Fruit fly (Drosophila melanogaster): ENCODE data around the gene InR.
A peak's percentile ranks its signal among the peaks of the same experiment; 100 is the strongest.

The InR gene

DNA sequence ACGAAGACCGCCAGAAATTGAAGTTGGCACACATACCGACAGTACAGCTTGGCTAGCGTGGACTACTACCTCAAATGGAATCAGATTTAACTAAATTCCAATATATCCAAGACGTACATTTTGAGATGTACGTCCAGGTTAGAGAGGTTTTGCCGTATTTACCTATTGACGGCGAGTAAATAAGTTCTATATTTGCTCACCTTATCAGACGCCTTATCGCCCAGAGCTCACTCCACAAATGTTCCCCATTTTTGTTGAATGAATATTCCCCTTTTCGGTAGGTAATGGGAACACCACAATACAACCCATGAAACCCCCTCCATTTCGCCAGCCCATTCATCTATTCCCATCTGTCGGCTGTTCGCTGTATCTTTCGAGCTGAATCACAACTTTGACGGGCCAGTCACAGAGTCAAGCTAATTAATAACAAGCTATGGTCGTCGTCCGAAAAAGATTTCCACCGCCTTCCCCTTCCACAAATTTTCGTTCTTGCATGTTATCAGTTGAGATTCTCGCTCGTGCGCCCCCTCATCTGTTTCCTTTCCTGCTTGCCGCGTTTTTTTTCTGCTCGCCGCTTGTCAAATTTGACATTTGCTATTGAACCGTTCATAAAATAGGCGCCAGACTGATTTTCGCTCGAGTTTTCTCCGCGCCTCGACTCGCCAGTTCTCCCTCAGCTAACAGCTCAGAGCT lies 28.3 kb downstream of the InR start (continued):
- TF ChIP-seq dsx (GFP tag; optimal IDR thresholded peaks at IDR 0.05; ENCODE audit: poor library complexity, severe bottlenecking) = no peak
- TF ChIP-seq pdm3 (GFP tag; optimal IDR thresholded peaks at IDR 0.05) = peak; percentile 45
- TF ChIP-seq CG1621 (tag; optimal IDR thresholded peaks at IDR 0.05) = peak; percentile 12
- 0 out of 3 replicates have a peak, but pooled peaks have one; percentile 33 for TF ChIP-seq CG8119 (GFP tag; IDR thresholded peaks at IDR 0.05)
- TF ChIP-seq net (GFP tag; optimal IDR thresholded peaks at IDR 0.05) = no peak
- peak in 1 of 2 experiments; percentile 26 for TF ChIP-seq ss (GFP tag; optimal IDR thresholded peaks at IDR 0.05)
- peak; percentile 35 for TF ChIP-seq lz (GFP tag; optimal IDR thresholded peaks at IDR 0.05)
- TF ChIP-seq CG11294 (GFP tag; IDR thresholded peaks at IDR 0.05) = peak; percentile 52; the same call in 1 of the 2 replicates
- peak; percentile 40 for TF ChIP-seq achi (GFP tag; optimal IDR thresholded peaks at IDR 0.05)
- TF ChIP-seq CG10631 (GFP tag; optimal IDR thresholded peaks at IDR 0.05) = peak; percentile 68
- TF ChIP-seq cyc (GFP tag; optimal IDR thresholded peaks at IDR 0.05) = peak; percentile 42

DNA sequence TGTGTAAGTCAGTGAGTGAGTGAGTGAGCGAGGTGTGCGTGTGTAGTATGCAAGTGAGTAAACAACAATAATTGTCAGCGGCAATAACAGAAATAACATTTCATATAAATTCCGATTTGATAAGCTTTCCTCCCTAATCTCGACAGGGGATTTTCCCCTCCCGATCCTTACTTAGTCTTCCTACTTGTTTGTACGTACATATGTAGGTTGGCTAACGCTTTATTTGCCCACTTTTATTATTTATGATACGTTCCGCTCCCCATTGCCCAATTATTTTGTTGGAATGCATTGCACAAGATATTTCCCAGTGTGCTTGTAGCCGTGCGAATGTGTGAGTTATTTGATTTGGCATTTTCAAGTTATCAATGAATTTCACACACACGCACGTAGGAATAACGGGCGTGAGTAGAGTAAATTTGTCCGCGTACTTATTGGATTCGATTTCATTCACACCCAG lies 28.9 kb downstream of the InR start:
- TF ChIP-seq CG11294 (GFP tag; IDR thresholded peaks at IDR 0.05) (no peak), vri (GFP tag; optimal IDR thresholded peaks at IDR 0.05) (peak; percentile 11), fkh (GFP tag; optimal IDR thresholded peaks at IDR 0.05) (peak; percentile 23)

DNA sequence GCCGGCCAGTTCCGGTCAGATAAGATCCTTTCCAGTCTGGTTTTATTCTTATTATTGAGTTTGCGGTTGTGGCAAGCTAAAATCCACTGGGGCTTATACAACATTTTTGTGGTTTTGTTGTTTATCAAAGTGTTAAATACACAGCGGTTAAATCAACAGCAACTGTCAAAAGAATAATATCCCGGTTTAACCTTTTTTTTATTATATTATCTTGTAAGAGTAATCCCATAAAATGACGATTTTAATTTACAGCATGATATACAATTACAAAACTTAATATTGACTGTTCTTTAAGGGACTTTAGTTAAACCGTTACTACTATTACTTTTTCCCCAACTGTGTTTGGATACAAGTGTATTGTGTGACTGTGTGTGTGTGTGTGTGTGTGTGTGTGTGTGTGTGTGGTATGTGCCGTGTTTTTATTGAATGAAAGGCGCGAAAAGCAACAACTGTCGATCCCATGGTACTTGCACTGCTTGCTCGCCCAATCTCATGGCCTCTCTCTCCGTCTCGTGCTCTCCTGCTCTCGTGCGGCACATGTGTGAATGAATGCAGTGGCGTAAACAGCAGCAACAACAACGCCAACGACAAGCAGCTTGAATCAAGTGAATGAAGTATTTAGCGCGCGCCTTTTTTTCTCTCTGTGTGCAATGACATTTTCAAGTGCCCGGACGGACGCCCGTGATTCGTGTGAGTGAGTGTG lies 29.5 kb downstream of the InR start:
- TF ChIP-seq topi (GFP tag; optimal IDR thresholded peaks at IDR 0.05) = peak; percentile 30
- no peak for TF ChIP-seq Eip75B (GFP tag; optimal IDR thresholded peaks at IDR 0.05)
- TF ChIP-seq CG6276 (GFP tag; optimal IDR thresholded peaks at IDR 0.05) = peak; percentile 22
- TF ChIP-seq achi (GFP tag; optimal IDR thresholded peaks at IDR 0.05) = peak; percentile 38
- peak; percentile 58; the same call in 2 of the 3 replicates for TF ChIP-seq CG6163 (GFP tag; IDR thresholded peaks at IDR 0.05)
- TF ChIP-seq Hr38 (GFP tag; optimal IDR thresholded peaks at IDR 0.05) = no peak
- peak; percentile 30 for TF ChIP-seq CG6808 (GFP tag; optimal IDR thresholded peaks at IDR 0.05)
- peak; percentile 29; the same call in 1 of the 3 replicates for TF ChIP-seq CG8119 (GFP tag; IDR thresholded peaks at IDR 0.05)
- TF ChIP-seq CG7368 (GFP tag; optimal IDR thresholded peaks at IDR 0.05) = no peak
- no peak for TF ChIP-seq Hr39 (GFP tag; optimal IDR thresholded peaks at IDR 0.05)
- peak; percentile 2 for TF ChIP-seq CG11902 (GFP tag; optimal IDR thresholded peaks at IDR 0.05)
- peak; percentile 58 for TF ChIP-seq Smox (GFP tag; optimal IDR thresholded peaks at IDR 0.05)
- peak; percentile 43 for TF ChIP-seq lz (GFP tag; optimal IDR thresholded peaks at IDR 0.05)
- TF ChIP-seq CG8632 (GFP tag; optimal IDR thresholded peaks at IDR 0.05) = peak; percentile 41
- peak; percentile 18 for TF ChIP-seq Hr4 (GFP tag; optimal IDR thresholded peaks at IDR 0.05)
- TF ChIP-seq CG3919 (GFP tag; optimal IDR thresholded peaks at IDR 0.05) = peak; percentile 32
- TF ChIP-seq acj6 (GFP tag; optimal IDR thresholded peaks at IDR 0.05) = no peak
- TF ChIP-seq dsx (GFP tag; optimal IDR thresholded peaks at IDR 0.05; ENCODE audit: poor library complexity, severe bottlenecking) = peak; percentile 74
- TF ChIP-seq Sox15 (GFP tag; optimal IDR thresholded peaks at IDR 0.05) = peak; percentile 0
- TF ChIP-seq svp (GFP tag) = peak; percentile 91
- peak; percentile 48 for TF ChIP-seq OdsH (GFP tag; optimal IDR thresholded peaks at IDR 0.05)
- peak; percentile 13 for TF ChIP-seq pdm3 (GFP tag; optimal IDR thresholded peaks at IDR 0.05)
- no peak for TF ChIP-seq vri (GFP tag; optimal IDR thresholded peaks at IDR 0.05)
- no peak for TF ChIP-seq Eip93F (GFP tag; optimal IDR thresholded peaks at IDR 0.05)
- TF ChIP-seq fkh (GFP tag; optimal IDR thresholded peaks at IDR 0.05) = no peak
- peak; percentile 35 for TF ChIP-seq CG6792 (GFP tag; optimal IDR thresholded peaks at IDR 0.05)
- peak; percentile 14 for TF ChIP-seq net (GFP tag; optimal IDR thresholded peaks at IDR 0.05)
- no peak for TF ChIP-seq Sox102F (GFP tag; optimal IDR thresholded peaks at IDR 0.05)
- no peak for TF ChIP-seq CG11294 (GFP tag; IDR thresholded peaks at IDR 0.05)
- TF ChIP-seq Eip78C (GFP tag) = peak; percentile 80
- peak; percentile 17 for TF ChIP-seq CG10669 (GFP tag; optimal IDR thresholded peaks at IDR 0.05)
- TF ChIP-seq eg (GFP tag; IDR thresholded peaks at IDR 0.05) = peak; percentile 41; the same call in 2 of the 3 replicates
- no peak for TF ChIP-seq Lpt (GFP tag; optimal IDR thresholded peaks at IDR 0.05)
- peak; percentile 14 to 36 for TF ChIP-seq ss (GFP tag; optimal IDR thresholded peaks at IDR 0.05)
- TF ChIP-seq Sox14 (GFP tag; optimal IDR thresholded peaks at IDR 0.05) = peak; percentile 37
- no peak for TF ChIP-seq fd85E (GFP tag; optimal IDR thresholded peaks at IDR 0.05)
- TF ChIP-seq CG34406 (GFP tag; optimal IDR thresholded peaks at IDR 0.05) = peak; percentile 44
- TF ChIP-seq Gug (GFP tag; IDR thresholded peaks at IDR 0.05) = no peak
- TF ChIP-seq CG8319 (GFP tag; optimal IDR thresholded peaks at IDR 0.05) = peak; percentile 17
- TF ChIP-seq esn (GFP tag; optimal IDR thresholded peaks at IDR 0.05) = peak; percentile 35
- TF ChIP-seq CG15336 (GFP tag; IDR thresholded peaks at IDR 0.05) = peak; percentile 19; the same call in 1 of the 2 replicates

Measured in whole organism, prepupa.